Fruit fly (Drosophila melanogaster): ENCODE results near the gene CG9044.

DNA sequence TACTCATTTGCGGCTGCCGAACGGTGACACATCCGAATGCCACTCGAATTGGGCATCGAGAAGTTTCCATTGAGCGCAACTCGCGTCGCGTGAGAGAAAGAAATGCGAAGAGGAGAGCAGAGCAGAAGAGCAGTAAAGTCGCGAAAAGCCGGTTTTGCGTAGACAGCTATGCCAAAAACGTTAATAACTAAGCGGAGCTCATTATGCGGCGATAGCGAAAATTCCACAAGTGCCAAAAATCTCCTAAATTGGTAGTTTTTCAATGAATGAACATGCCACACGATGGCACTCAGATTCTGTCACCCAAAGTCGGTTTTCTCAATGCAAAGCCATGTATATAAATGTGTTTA is 28.5 kb downstream of the CG9044 start:
- TF ChIP-seq rn (GFP tag; IDR thresholded peaks at IDR 0.05) (no peak), CG12605 (GFP tag; IDR thresholded peaks at IDR 0.05) (no peak), CG10348 (GFP tag; IDR thresholded peaks at IDR 0.05) (no peak), CG32121 (GFP tag; IDR thresholded peaks at IDR 0.05) (no peak), CG13204 (GFP tag; optimal IDR thresholded peaks at IDR 0.05) (no peak), CG8159 (tag; optimal IDR thresholded peaks at IDR 0.05) (no peak), CG34367 (tag; optimal IDR thresholded peaks at IDR 0.05) (no peak), CG4496 (GFP tag; IDR thresholded peaks at IDR 0.05) (no peak), Snoo (tag; optimal IDR thresholded peaks at IDR 0.05) (no peak), Ets98B (GFP tag; IDR thresholded peaks at IDR 0.05) (no peak), fd96Ca (GFP tag; IDR thresholded peaks at IDR 0.05) (no peak)
